Worm (Caenorhabditis elegans): ENCODE data around the gene F17A2.16.

DNA sequence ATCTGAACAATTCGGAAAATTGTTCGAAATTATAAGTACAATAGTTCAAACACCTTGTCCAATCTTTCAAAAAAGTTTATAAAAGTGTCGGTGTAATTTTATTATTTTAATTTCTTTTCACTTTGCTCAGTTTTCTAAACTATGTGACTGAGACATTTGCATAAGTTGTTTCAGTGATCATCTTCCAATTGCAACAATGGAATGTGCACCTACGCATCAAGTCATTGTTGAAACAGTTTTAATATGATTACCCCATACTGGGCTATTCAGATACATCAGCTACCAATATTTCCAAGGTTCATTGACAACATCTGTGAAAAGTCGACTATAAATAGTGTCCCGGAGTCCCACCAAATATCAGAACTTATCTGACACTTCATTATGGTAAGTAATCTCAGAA is 48.9 kb downstream of the F17A2.16 start, which contains the start of gene nspc-13:
- TF ChIP-seq med-1 (GFP tag; optimal IDR thresholded peaks at IDR 0.05; ENCODE audit: insufficient read depth) (no peak), cog-1 (tag; optimal IDR thresholded peaks at IDR 0.05) (no peak), tab-1 (GFP tag; IDR thresholded peaks at IDR 0.05) (no peak), ztf-29 (GFP tag; IDR thresholded peaks at IDR 0.05) (no peak), ztf-23 (GFP tag; IDR thresholded peaks at IDR 0.05) (no peak), T22C8.4 (GFP tag; IDR thresholded peaks at IDR 0.05) (no peak)

All from whole organism, midembryonic.